Worm (Caenorhabditis elegans) whole organism, late embryonic: Measurements from ENCODE around the gene jmjd-3.1.
"Not testable (repeated sequence)": the region's sequence is repeated elsewhere in the genome, so short reads cannot be mapped to it uniquely, and the experiment has no call there.

Source experiments
- Y22D7AL.16 ChIP-seq: sonication (generic microtip); optimal IDR thresholded peaks from 2 replicates; lab custom pipeline; 2016; ENCODE audit warnings: missing genetic modification characterization, missing compliant biosample characterization
- ceh-14 ChIP-seq: sonication (generic microtip); optimal IDR thresholded peaks from 2 replicates; lab custom pipeline; 2016; ENCODE audit warnings: missing genotype, missing genetic modification characterization, missing compliant biosample characterization
- ceh-18 ChIP-seq: sonication (generic microtip); optimal IDR thresholded peaks from 2 replicates; lab custom pipeline; 2016; ENCODE audit warnings: missing genetic modification characterization, missing compliant biosample characterization
- ceh-34 ChIP-seq: sonication (generic microtip); optimal IDR thresholded peaks from 2 replicates; lab custom pipeline; 2016; ENCODE audit warnings: mild to moderate bottlenecking, missing genetic modification characterization, missing compliant biosample characterization
- nhr-11 ChIP-seq: fragments of 150-350 bp; optimal IDR thresholded peaks from 2 replicates; lab custom pipeline; 2014; ENCODE audit warnings: missing biosample characterization, missing genetic modification characterization
- ztf-16 ChIP-seq: sonication (generic microtip); optimal IDR thresholded peaks from 2 replicates; lab custom pipeline; 2017; ENCODE audit warnings: missing genetic modification characterization, missing compliant biosample characterization

DNA sequence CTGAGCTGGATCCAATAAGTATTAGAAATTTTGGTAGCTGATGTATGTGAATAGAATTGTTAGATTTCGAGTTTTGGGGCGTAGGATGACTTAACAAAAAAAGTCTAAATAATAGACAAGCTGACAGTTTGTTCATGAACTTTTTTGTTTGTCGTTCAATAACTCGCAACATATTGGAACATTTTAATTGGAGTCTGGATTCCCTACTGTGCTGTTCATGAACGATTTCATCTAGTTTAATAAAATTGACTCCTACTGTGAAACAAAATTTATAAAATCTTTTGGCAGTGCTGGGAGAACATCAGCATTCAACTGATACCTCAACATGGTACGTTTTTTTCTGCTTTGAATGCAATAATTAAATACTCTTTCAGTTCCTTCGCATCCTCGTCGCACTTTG lies 29.3 kb upstream of the jmjd-3.1 start, which contains the start of gene nspc-7:
- TF ChIP-seq ceh-18, Y22D7AL.16, ztf-16, ceh-14, nhr-11, ceh-34 (tag; lab: Kevin White, UChicago): not testable (repeated sequence)
